Worm (Caenorhabditis elegans) whole organism, young adult: ENCODE results near the gene F36D4.1.

Experiments used
- C06A6.2 ChIP-seq: fragments of 200-800 bp; sonication (Bioruptor generic); conservative IDR thresholded peaks from 2 replicates; pipeline ENCODE4 v1.3.6; 2022; ENCODE audit warnings: missing genetic modification characterization, missing compliant biosample characterization
- C17E4.6 ChIP-seq: fragments of 200-800 bp; sonication (Bioruptor generic); IDR thresholded peaks from 2 replicates; pipeline ENCODE4 v1.3.6; 2022; ENCODE audit warnings: missing genetic modification reagents, missing genetic modification characterization, missing compliant biosample characterization
- D2030.7 ChIP-seq: fragments of 200-800 bp; sonication (Bioruptor generic); IDR thresholded peaks from 2 replicates; pipeline ENCODE4 v1.3.6; 2022; ENCODE audit warnings: missing genetic modification reagents, missing genetic modification characterization, missing compliant biosample characterization
- F10E7.11 ChIP-seq: sonication (generic microtip); optimal IDR thresholded peaks from 2 replicates; lab custom pipeline; 2017; ENCODE audit warnings: mild to moderate bottlenecking, missing genetic modification characterization, moderate library complexity, missing compliant biosample characterization
- F22D6.2 ChIP-seq: sonication (generic microtip); optimal IDR thresholded peaks from 2 replicates; lab custom pipeline; 2016; ENCODE audit warnings: mild to moderate bottlenecking, missing genetic modification characterization, missing compliant biosample characterization
- F39B2.1 ChIP-seq: fragments of 200-800 bp; sonication (Bioruptor generic); IDR thresholded peaks from 2 replicates; pipeline ENCODE4 v1.3.6; 2022; ENCODE audit warnings: missing genetic modification reagents, missing genetic modification characterization, missing compliant biosample characterization
- F52B5.7 ChIP-seq: sonication (generic microtip); optimal IDR thresholded peaks from 2 replicates; lab custom pipeline; 2016; ENCODE audit warnings: mild to moderate bottlenecking, missing genetic modification characterization, missing compliant biosample characterization
- K12H6.12 ChIP-seq: fragments of 200-800 bp; sonication (Bioruptor generic); optimal IDR thresholded peaks from 2 replicates; lab custom pipeline; 2018; ENCODE audit warnings: mild to moderate bottlenecking, missing genetic modification characterization, missing compliant biosample characterization
- Y56A3A.18 ChIP-seq: fragments of 200-800 bp; sonication (Bioruptor generic); IDR thresholded peaks from 2 replicates; pipeline ENCODE4 v1.3.6; 2022; ENCODE audit warnings: missing genetic modification reagents, missing genetic modification characterization, missing compliant biosample characterization
- Y79H2A.3 ChIP-seq: fragments of 200-800 bp; sonication (Bioruptor generic); conservative IDR thresholded peaks from 2 replicates; pipeline ENCODE4 v1.3.6; 2022; ENCODE audit warnings: missing genetic modification reagents, missing genetic modification characterization, missing compliant biosample characterization
- akir-1 ChIP-seq: fragments of 200-800 bp; sonication (Bioruptor generic); optimal IDR thresholded peaks from 2 replicates; lab custom pipeline; 2018; ENCODE audit warnings: mild to moderate bottlenecking, missing genetic modification characterization, moderate library complexity, missing compliant biosample characterization
- ama-1 ChIP-seq, 3 experiments: fragments of 150-350 bp in 1 of 3; sonication (generic microtip) in 2 of 3; optimal IDR thresholded peaks; 2 replicates each; lab custom pipeline; 2014 to 2018; ENCODE audit warnings: missing biosample characterization in 2 of 3, missing genetic modification characterization in 2 of 3, missing genetic modification reagents in 2 of 3
- aptf-2 ChIP-seq: fragments of 200-800 bp; sonication (Bioruptor generic); conservative IDR thresholded peaks from 2 replicates; pipeline ENCODE4 v1.3.6; 2022; ENCODE audit warnings: missing genetic modification reagents, missing genetic modification characterization, missing compliant biosample characterization
- aptf-3 ChIP-seq: fragments of 200-800 bp; sonication (Bioruptor generic); IDR thresholded peaks from 2 replicates; pipeline ENCODE4 v1.3.6; 2022; ENCODE audit warnings: missing genetic modification characterization, missing compliant biosample characterization
- athp-1 ChIP-seq: sonication (generic microtip); optimal IDR thresholded peaks from 2 replicates; lab custom pipeline; 2017; ENCODE audit warnings: mild to moderate bottlenecking, missing genetic modification characterization, missing compliant biosample characterization
- bed-2 ChIP-seq: fragments of 200-800 bp; sonication (Bioruptor generic); IDR thresholded peaks from 2 replicates; pipeline ENCODE4 v1.3.6; 2022; ENCODE audit warnings: missing genetic modification reagents, missing genetic modification characterization, missing compliant biosample characterization
- cebp-1 ChIP-seq, 2 experiments: fragments of 200-800 bp in 1 of 2; sonication (Bioruptor generic) in 1 of 2; sonication (generic microtip) in 1 of 2; IDR thresholded peaks in 1 of 2; optimal IDR thresholded peaks in 1 of 2; 2 replicates each; pipeline versions ENCODE4 v1.3.6 to Lab custom; 2017 to 2022; ENCODE audit warnings: missing compliant biosample characterization in 2 of 2, missing genetic modification characterization in 2 of 2, mild to moderate bottlenecking in 1 of 2, missing genetic modification reagents in 1 of 2, moderate library complexity in 1 of 2
- ceh-40 ChIP-seq: fragments of 200-800 bp; sonication (Bioruptor generic); IDR thresholded peaks from 2 replicates; pipeline ENCODE4 v1.3.6; 2022; ENCODE audit warnings: missing genetic modification characterization, missing compliant biosample characterization
- ceh-58 ChIP-seq: fragments of 200-800 bp; sonication (Bioruptor generic); IDR thresholded peaks from 2 replicates; pipeline ENCODE4 v1.3.6; 2022; ENCODE audit warnings: missing genetic modification characterization, missing compliant biosample characterization
- dpff-1 ChIP-seq: sonication (generic microtip); optimal IDR thresholded peaks from 2 replicates; lab custom pipeline; 2017; ENCODE audit warnings: mild to moderate bottlenecking, missing genetic modification characterization, missing compliant biosample characterization
- dpl-1 ChIP-seq: fragments of 150-350 bp; optimal IDR thresholded peaks from 2 replicates; lab custom pipeline; 2014; ENCODE audit warnings: missing biosample characterization, missing genetic modification reagents, missing genetic modification characterization
- efl-1 ChIP-seq: fragments of 150-350 bp; optimal IDR thresholded peaks from 2 replicates; lab custom pipeline; 2014; ENCODE audit warnings: missing biosample characterization, missing genetic modification reagents, missing genetic modification characterization
- him-1 ChIP-seq: sonication (generic microtip); optimal IDR thresholded peaks from 2 replicates; lab custom pipeline; 2016; ENCODE audit warnings: missing genotype, missing genetic modification reagents, missing genetic modification characterization, missing compliant biosample characterization
- lsl-1 ChIP-seq: fragments of 200-800 bp; sonication (Bioruptor generic); optimal IDR thresholded peaks from 2 replicates; lab custom pipeline; 2018; ENCODE audit warnings: mild to moderate bottlenecking, missing genetic modification characterization, moderate library complexity, missing compliant biosample characterization
- madf-3 ChIP-seq: fragments of 200-800 bp; sonication (Bioruptor generic); IDR thresholded peaks from 2 replicates; pipeline ENCODE4 v1.3.6; 2022; ENCODE audit warnings: missing genetic modification reagents, missing genetic modification characterization, missing compliant biosample characterization
- mcd-1 ChIP-seq: fragments of 200-800 bp; sonication (Bioruptor generic); IDR thresholded peaks from 2 replicates; pipeline ENCODE4 v1.3.6; 2022; ENCODE audit warnings: missing genetic modification reagents, missing genetic modification characterization, missing compliant biosample characterization
- nfya-1 ChIP-seq: sonication (generic microtip); optimal IDR thresholded peaks from 2 replicates; lab custom pipeline; 2017; ENCODE audit warnings: antibody characterized with exemption, missing compliant biosample characterization, missing genetic modification characterization, borderline replicate concordance; ENCODE audit not compliant: insufficient read depth
- nfyb-1 ChIP-seq: fragments of 200-800 bp; sonication (Bioruptor generic); IDR thresholded peaks from 2 replicates; pipeline ENCODE4 v1.3.6; 2022; ENCODE audit warnings: missing genetic modification reagents, missing genetic modification characterization, missing compliant biosample characterization
- nhr-120 ChIP-seq: fragments of 200-800 bp; sonication (Bioruptor generic); IDR thresholded peaks from 2 replicates; pipeline ENCODE4 v1.3.6; 2022; ENCODE audit warnings: missing genetic modification characterization, missing compliant biosample characterization
- nhr-179 ChIP-seq: sonication (generic microtip); optimal IDR thresholded peaks from 2 replicates; lab custom pipeline; 2016; ENCODE audit warnings: mild to moderate bottlenecking, missing genetic modification characterization, missing compliant biosample characterization
- nhr-80 ChIP-seq: sonication (generic microtip); optimal IDR thresholded peaks from 2 replicates; lab custom pipeline; 2016; ENCODE audit warnings: missing genetic modification characterization, missing compliant biosample characterization
- nhr-90 ChIP-seq: sonication (generic microtip); optimal IDR thresholded peaks from 2 replicates; lab custom pipeline; 2016; ENCODE audit warnings: missing genotype, mild to moderate bottlenecking, missing genetic modification characterization, missing compliant biosample characterization
- pha-4 ChIP-seq: fragments of 150-350 bp; sonication (generic microtip); optimal IDR thresholded peaks from 2 replicates; lab custom pipeline; 2014; ENCODE audit warnings: missing biosample characterization, missing genetic modification reagents, missing genetic modification characterization
- rcor-1 ChIP-seq: fragments of 200-800 bp; sonication (Bioruptor generic); IDR thresholded peaks from 2 replicates; pipeline ENCODE4 v1.3.6; 2022; ENCODE audit warnings: missing genetic modification reagents, missing genetic modification characterization, missing compliant biosample characterization
- rec-8 ChIP-seq, 2 experiments: sonication (generic microtip); optimal IDR thresholded peaks; 2 replicates each; lab custom pipeline; 2016; ENCODE audit warnings: mild to moderate bottlenecking in 2 of 2, missing genetic modification characterization in 2 of 2, missing genetic modification reagents in 2 of 2, missing genotype in 2 of 2, missing biosample characterization in 1 of 2, missing compliant biosample characterization in 1 of 2, moderate library complexity in 1 of 2
- repo-1 ChIP-seq: sonication (generic microtip); optimal IDR thresholded peaks from 2 replicates; lab custom pipeline; 2017; ENCODE audit warnings: mild to moderate bottlenecking, missing genetic modification characterization, missing compliant biosample characterization
- rpc-1 ChIP-seq, 2 experiments: fragments of 150-350 bp in 1 of 2; sonication (generic microtip) in 1 of 2; optimal IDR thresholded peaks; 2 replicates each; lab custom pipeline; 2014 to 2018; ENCODE audit warnings: missing biosample characterization in 1 of 2, missing genetic modification characterization in 1 of 2, missing genetic modification reagents in 1 of 2, missing genotype in 1 of 2
- snpc-1.1 ChIP-seq: sonication (generic microtip); optimal IDR thresholded peaks from 2 replicates; lab custom pipeline; 2017; ENCODE audit warnings: missing genetic modification characterization, mild to moderate bottlenecking, missing compliant biosample characterization, antibody characterized with exemption, moderate library complexity, missing genotype, missing genetic modification reagents; ENCODE audit not compliant: insufficient read depth
- snpc-4 ChIP-seq, 5 experiments: fragments of 150-350 bp in 1 of 5; sonication (generic microtip) in 4 of 5; optimal IDR thresholded peaks; 2 replicates each; lab custom pipeline; 2014 to 2018; ENCODE audit warnings: missing genetic modification characterization in 5 of 5, missing biosample characterization in 3 of 5, antibody characterized with exemption in 2 of 5, mild to moderate bottlenecking in 2 of 5, missing compliant biosample characterization in 2 of 5, missing genotype in 2 of 5, moderate library complexity in 2 of 5, missing genetic modification reagents in 1 of 5
- unc-130 ChIP-seq: sonication (generic microtip); optimal IDR thresholded peaks from 2 replicates; lab custom pipeline; 2016; ENCODE audit warnings: missing genetic modification reagents, missing genetic modification characterization, missing compliant biosample characterization
- zfh-2 ChIP-seq: fragments of 200-800 bp; sonication (Bioruptor generic); conservative IDR thresholded peaks from 2 replicates; pipeline ENCODE4 v1.3.6; 2022; ENCODE audit warnings: missing genetic modification reagents, missing genetic modification characterization, missing compliant biosample characterization
- ztf-22 ChIP-seq: fragments of 200-800 bp; sonication (Bioruptor generic); optimal IDR thresholded peaks from 2 replicates; lab custom pipeline; 2018; ENCODE audit warnings: mild to moderate bottlenecking, missing genetic modification characterization, moderate library complexity, missing compliant biosample characterization
- ztf-25 ChIP-seq: fragments of 200-800 bp; sonication (Bioruptor generic); IDR thresholded peaks from 2 replicates; pipeline ENCODE4 v1.3.6; 2022; ENCODE audit warnings: missing genetic modification reagents, missing genetic modification characterization, missing compliant biosample characterization
- ztf-26 ChIP-seq: sonication (generic microtip); optimal IDR thresholded peaks from 2 replicates; lab custom pipeline; 2017; ENCODE audit warnings: missing genetic modification characterization, missing compliant biosample characterization
- ztf-3 ChIP-seq: fragments of 200-800 bp; sonication (Bioruptor generic); optimal IDR thresholded peaks from 2 replicates; lab custom pipeline; 2018; ENCODE audit warnings: mild to moderate bottlenecking, missing genetic modification characterization, missing compliant biosample characterization

Gene F36D4.1

ce11 chrV:9382538-9383328 is 34.0 kb upstream of the F36D4.1 start (continued):
- TF ChIP-seq aptf-3 (0 out of 2 replicates have a peak, but pooled peaks have one; percentile 75), him-1 (peak; percentile 64), cebp-1 (GFP tag; IDR thresholded peaks at IDR 0.05; lab: Robert Waterston, UW) (peak; percentile 71), cebp-1 (tag; optimal IDR thresholded peaks at IDR 0.05; lab: Kevin White, UChicago) (peak; percentile 82), nhr-120 (GFP tag; lab: Robert Waterston, UW) (no peak), rcor-1 (GFP tag; lab: Robert Waterston, UW) (peak; percentile 90), nhr-80 (no peak), K12H6.12 (tag; lab: Kevin White, UChicago) (no peak), ama-1 (optimal IDR thresholded peaks at IDR 0.05; lab: Kevin White, UChicago) (no peak), ama-1 (GFP tag; optimal IDR thresholded peaks at IDR 0.05; lab: Kevin White, UChicago) (no peak), ceh-58 (GFP tag; lab: Robert Waterston, UW) (no peak), F10E7.11 (tag; lab: Kevin White, UChicago) (no peak), C06A6.2 (GFP tag; lab: Robert Waterston, UW) (no peak), F52B5.7 (tag; lab: Kevin White, UChicago) (no peak), efl-1 (GFP tag; lab: Kevin White, UChicago) (peak; percentile 99), snpc-1.1 (tag; lab: Kevin White, UChicago) (peak; percentile 63), D2030.7 (GFP tag; lab: Robert Waterston, UW) (peak; percentile 98; the same call in 1 of the 2 replicates), rec-8 (tag; optimal IDR thresholded peaks at IDR 0.05; lab: Kevin White, UChicago) (no peak), unc-130 (GFP tag; lab: Kevin White, UChicago) (peak; percentile 88), F39B2.1 (no peak), snpc-4 (GFP tag; optimal IDR thresholded peaks at IDR 0.05; lab: Kevin White, UChicago) (peak; percentile 29), snpc-4 (tag; optimal IDR thresholded peaks at IDR 0.05; lab: Kevin White, UChicago) (peak in 2 of 4 experiments; percentile 50 to 60), F22D6.2 (tag; lab: Kevin White, UChicago) (no peak), lsl-1 (GFP tag; lab: Kevin White, UChicago) (peak; percentile 89), madf-3 (GFP tag; lab: Robert Waterston, UW) (peak; percentile 92), rpc-1 (optimal IDR thresholded peaks at IDR 0.05; lab: Kevin White, UChicago) (no peak), rpc-1 (tag; optimal IDR thresholded peaks at IDR 0.05; lab: Kevin White, UChicago) (peak; percentile 5), dpl-1 (peak; percentile 98), nhr-90 (no peak), C17E4.6 (GFP tag; lab: Robert Waterston, UW) (no peak), nhr-179 (tag; lab: Kevin White, UChicago) (no peak), ceh-40 (GFP tag; lab: Robert Waterston, UW) (no peak), bed-2 (GFP tag; lab: Robert Waterston, UW) (no peak), nfyb-1 (no peak), akir-1 (no peak), ztf-26 (tag; lab: Kevin White, UChicago) (no peak), Y56A3A.18 (no peak), zfh-2 (GFP tag; lab: Robert Waterston, UW) (no peak), pha-4 (no peak), ztf-22 (no peak), ztf-25 (no peak), athp-1 (tag; lab: Kevin White, UChicago) (peak; percentile 50), repo-1 (tag; lab: Kevin White, UChicago) (no peak), ztf-3 (GFP tag; lab: Kevin White, UChicago) (no peak), Y79H2A.3 (0 out of 2 replicates have a peak, but pooled peaks have one; percentile 55), mcd-1 (GFP tag; lab: Robert Waterston, UW) (no peak; the same call in 1 of the 2 replicates), dpff-1 (tag; lab: Kevin White, UChicago) (no peak), nfya-1 (tag; lab: Kevin White, UChicago) (no peak), aptf-2 (no peak)
